Fruit fly (Drosophila melanogaster): ENCODE results near the gene croc.

dm6 chr3L:21445704-21446103, 30.6 kb downstream of the croc start, which contains the start of gene Syx7:
- TF ChIP-seq psq (optimal IDR thresholded peaks at IDR 0.05) (no peak), usp (GFP tag; optimal IDR thresholded peaks at IDR 0.05) (no peak), EcR (GFP tag; optimal IDR thresholded peaks at IDR 0.05) (no peak), Dll (optimal IDR thresholded peaks at IDR 0.05) (no peak), pan (optimal IDR thresholded peaks at IDR 0.05) (no peak)
